Fruit fly (Drosophila melanogaster): Measurements from ENCODE around the gene Yp3.

Gene Yp3

DNA sequence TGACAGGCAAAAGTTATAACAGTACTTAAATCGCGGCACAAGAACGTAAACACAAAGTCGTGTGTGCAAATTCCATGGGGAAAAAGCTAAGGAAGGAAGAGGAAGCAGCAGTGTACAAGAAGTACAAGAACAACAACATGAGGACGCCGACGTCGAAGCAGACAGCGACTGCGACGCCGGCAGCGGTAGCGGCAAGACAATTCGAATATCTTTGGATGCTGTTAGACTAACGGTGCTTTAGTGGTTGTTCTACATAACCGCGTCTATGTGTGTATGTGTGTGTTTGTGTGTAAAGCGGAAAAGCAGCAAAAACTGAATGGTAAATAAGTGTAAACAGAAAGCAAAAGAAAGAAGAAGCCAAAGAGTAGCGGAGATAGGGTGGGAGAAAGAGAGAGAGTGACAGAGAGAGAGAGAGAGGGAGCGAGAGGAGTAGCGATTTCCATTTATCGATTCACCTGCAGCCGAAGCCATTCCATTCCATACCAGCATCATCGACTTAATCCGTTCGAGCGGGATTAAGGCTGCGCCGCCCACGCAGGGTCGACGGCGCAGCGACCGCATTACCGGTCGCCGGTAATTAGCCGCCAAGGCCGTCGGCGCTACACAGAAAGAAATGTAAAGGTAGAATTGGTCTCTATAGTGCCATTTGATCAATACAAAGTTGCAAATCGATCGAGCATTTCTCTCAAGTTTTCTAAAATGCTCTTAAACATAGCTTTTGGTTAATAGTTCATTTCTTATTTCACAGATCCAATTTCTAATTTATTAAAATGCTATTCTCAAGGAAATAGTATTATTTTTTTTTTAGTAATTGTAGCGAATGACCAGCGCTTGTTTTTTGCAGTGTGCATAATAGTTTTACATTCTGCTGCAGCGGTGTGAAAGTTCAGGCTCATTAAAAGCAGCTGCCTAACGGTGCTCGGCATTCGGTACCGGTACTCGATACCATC, 24.9 kb downstream of the Yp3 start (continued):
- TF ChIP-seq CG2116 (GFP tag; optimal IDR thresholded peaks at IDR 0.05), result peak; percentile 4
- peak; percentile 47 for TF ChIP-seq pros (GFP tag; optimal IDR thresholded peaks at IDR 0.05)
- TF ChIP-seq scrt (GFP tag; optimal IDR thresholded peaks at IDR 0.05), result peak; percentile 10
- 0 out of 2 replicates have a peak, but pooled peaks have one; percentile 14 for TF ChIP-seq ttk (GFP tag; IDR thresholded peaks at IDR 0.05)
- TF ChIP-seq org-1 (GFP tag; optimal IDR thresholded peaks at IDR 0.05), result peak; percentile 42
- TF ChIP-seq CG6175 (GFP tag; IDR thresholded peaks at IDR 0.05), result no peak
- 0 out of 2 replicates have a peak, but pooled peaks have one; percentile 20 for TF ChIP-seq sens-2 (GFP tag; IDR thresholded peaks at IDR 0.05)
- peak; percentile 1 for TF ChIP-seq Abd-B (GFP tag; optimal IDR thresholded peaks at IDR 0.05)
- TF ChIP-seq stc (GFP tag; IDR thresholded peaks at IDR 0.05), result peak; percentile 43
- peak; percentile 6 for TF ChIP-seq CG17802 (tag; optimal IDR thresholded peaks at IDR 0.05)
- peak; percentile 72 for TF ChIP-seq CG7839 (tag; optimal IDR thresholded peaks at IDR 0.05)
- TF ChIP-seq Neu2 (GFP tag; optimal IDR thresholded peaks at IDR 0.05; ENCODE audit: borderline replicate concordance), result no peak
- peak; percentile 59 for TF ChIP-seq CG13424 (tag; optimal IDR thresholded peaks at IDR 0.05)
- TF ChIP-seq ken (GFP tag; IDR thresholded peaks at IDR 0.05), result no peak
- no peak for TF ChIP-seq pan (optimal IDR thresholded peaks at IDR 0.05)
- peak in 1 of 2 experiments; percentile 34 for TF ChIP-seq pan (GFP tag; optimal IDR thresholded peaks at IDR 0.05 in 1 of 2, IDR thresholded peaks at IDR 0.05 in 1 of 2)
- peak; percentile 25 for TF ChIP-seq gcm (GFP tag; optimal IDR thresholded peaks at IDR 0.05)
- peak; percentile 32 for TF ChIP-seq CG9727 (GFP tag; optimal IDR thresholded peaks at IDR 0.05)
- peak; percentile 49 for TF ChIP-seq CG3281 (GFP tag; optimal IDR thresholded peaks at IDR 0.05)
- TF ChIP-seq tap (tag; optimal IDR thresholded peaks at IDR 0.05), result peak; percentile 18
- TF ChIP-seq sug (tag; optimal IDR thresholded peaks at IDR 0.05), result no peak
- peak; percentile 50 for TF ChIP-seq abd-A (tag; optimal IDR thresholded peaks at IDR 0.05)
- TF ChIP-seq pfk (GFP tag; optimal IDR thresholded peaks at IDR 0.05), result no peak
- TF ChIP-seq Max (GFP tag; optimal IDR thresholded peaks at IDR 0.05), result peak; percentile 7
- 0 out of 2 replicates have a peak, but pooled peaks have one; percentile 26 for TF ChIP-seq CG4360 (GFP tag; IDR thresholded peaks at IDR 0.05)
- TF ChIP-seq seq (GFP tag; IDR thresholded peaks at IDR 0.05), result 0 out of 2 replicates have a peak, but pooled peaks have one; percentile 28
- peak; percentile 16 for TF ChIP-seq nom (GFP tag; optimal IDR thresholded peaks at IDR 0.05)
- TF ChIP-seq CG14860 (GFP tag; IDR thresholded peaks at IDR 0.05; ENCODE audit: partially characterized antibody), result no peak
- TF ChIP-seq gem (tag; optimal IDR thresholded peaks at IDR 0.05), result peak; percentile 78
- TF ChIP-seq Meics (GFP tag; optimal IDR thresholded peaks at IDR 0.05), result peak; percentile 33
- TF ChIP-seq Hmr (GFP tag; optimal IDR thresholded peaks at IDR 0.05), result peak; percentile 17
- TF ChIP-seq CG8290 (GFP tag; optimal IDR thresholded peaks at IDR 0.05), result no peak
- no peak for TF ChIP-seq CG8290 (tag; optimal IDR thresholded peaks at IDR 0.05)
- peak; percentile 71 for TF ChIP-seq Sox100B (GFP tag; optimal IDR thresholded peaks at IDR 0.05)
- TF ChIP-seq sima (GFP tag; optimal IDR thresholded peaks at IDR 0.05), result no peak
- no peak for TF ChIP-seq Dad (GFP tag; optimal IDR thresholded peaks at IDR 0.05)
- TF ChIP-seq CG13775 (GFP tag; optimal IDR thresholded peaks at IDR 0.05), result peak; percentile 16
- no peak for TF ChIP-seq CG1603 (tag; optimal IDR thresholded peaks at IDR 0.05)
- TF ChIP-seq dpn (GFP tag; optimal IDR thresholded peaks at IDR 0.05), result peak; percentile 44 to 55
- peak; percentile 67 for TF ChIP-seq CG30403 (GFP tag; optimal IDR thresholded peaks at IDR 0.05)
- peak; percentile 46 to 50 for TF ChIP-seq chif (GFP tag; optimal IDR thresholded peaks at IDR 0.05)
- peak; percentile 76 for TF ChIP-seq Oli (tag; optimal IDR thresholded peaks at IDR 0.05)
- peak; percentile 42 for TF ChIP-seq NfI (GFP tag; optimal IDR thresholded peaks at IDR 0.05)
- peak; percentile 22 for TF ChIP-seq CG9437 (GFP tag; optimal IDR thresholded peaks at IDR 0.05)
- TF ChIP-seq CG15011 (GFP tag; optimal IDR thresholded peaks at IDR 0.05), result peak; percentile 10
- no peak for TF ChIP-seq crc (GFP tag; optimal IDR thresholded peaks at IDR 0.05)
- TF ChIP-seq repo (GFP tag; optimal IDR thresholded peaks at IDR 0.05), result peak; percentile 40
- peak; percentile 60; the same call in 2 of the 3 replicates for TF ChIP-seq CG17361 (GFP tag; IDR thresholded peaks at IDR 0.05)
